Worm (Caenorhabditis elegans): ENCODE measurements around the gene best-24.

ce11 chrIII:7860885-7861284 is 39.9 kb upstream of the best-24 start, which contains the start of gene cuc-1:
- TF ChIP-seq ref-1 (GFP tag; conservative IDR thresholded peaks at IDR 0.05) (no peak), T22C8.4 (GFP tag; IDR thresholded peaks at IDR 0.05) (no peak), flt-1 (GFP tag; IDR thresholded peaks at IDR 0.05) (no peak), med-1 (GFP tag; optimal IDR thresholded peaks at IDR 0.05; ENCODE audit: insufficient read depth) (no peak), tab-1 (GFP tag; IDR thresholded peaks at IDR 0.05) (no peak), ztf-29 (GFP tag; IDR thresholded peaks at IDR 0.05) (no peak)
